Fruit fly (Drosophila melanogaster) S2 (cell line): ENCODE measurements around the gene Tk.

Experiments
- CG8478 ChIP-seq: fragments of >200 bp; optimal IDR thresholded peaks from 2 replicates; lab custom pipeline; 2018
- CTCF ChIP-seq, 2 experiments: fragments of >200 bp; optimal IDR thresholded peaks; 2 replicates each; lab custom pipeline; 2018

DNA sequence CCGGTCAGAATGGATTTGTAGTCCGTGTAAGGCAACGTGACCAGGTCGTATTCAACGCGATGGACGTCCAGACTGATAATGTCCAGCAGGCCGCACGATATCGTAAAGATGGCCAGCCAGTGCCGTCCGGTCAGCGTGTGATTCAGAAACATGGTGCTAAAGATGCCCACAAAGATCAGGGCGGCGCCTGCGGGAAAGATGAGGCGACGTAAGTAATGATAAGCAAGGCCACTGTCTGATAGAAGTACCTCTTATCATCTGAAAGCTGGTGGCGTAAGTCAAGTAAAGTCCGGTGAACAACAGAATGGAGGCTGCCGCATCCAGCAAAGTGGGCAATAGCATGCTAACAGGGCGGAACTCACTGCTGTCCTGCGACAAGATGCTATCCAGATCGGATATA is 31.4 kb downstream of the Tk start:
- TF ChIP-seq CTCF (optimal IDR thresholded peaks at IDR 0.05; lab: Kevin White, UChicago) (no peak), CG8478 (lab: Kevin White, UChicago) (no peak)
